Worm (Caenorhabditis elegans): ENCODE results near the gene srd-50.
"Not testable (repeated sequence)": the region's sequence is repeated elsewhere in the genome, so short reads cannot be mapped to it uniquely, and the experiment has no call there.

The srd-50 gene

DNA sequence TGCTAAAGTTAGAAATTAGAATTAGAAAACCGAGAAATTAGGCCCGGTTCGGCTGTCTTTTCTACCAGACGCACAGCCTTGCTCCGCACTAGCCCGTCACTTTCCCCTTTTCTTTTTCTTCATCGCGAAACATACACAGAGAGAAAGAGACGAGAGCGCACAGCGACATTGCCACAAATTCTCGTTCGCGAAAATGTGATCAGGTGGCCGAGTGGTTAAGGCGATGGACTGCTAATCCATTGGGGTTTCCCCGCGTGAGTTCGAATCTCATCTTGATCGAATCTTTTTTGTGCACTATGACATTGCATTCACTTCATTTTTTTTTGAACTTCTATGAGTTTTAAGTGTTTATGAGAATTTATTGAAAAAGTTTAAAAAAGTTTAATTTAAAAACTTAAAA lies 39.2 kb downstream of the srd-50 start:
- TF ChIP-seq ceh-36 (tag; optimal IDR thresholded peaks at IDR 0.05) (no peak), B0310.2 (tag; optimal IDR thresholded peaks at IDR 0.05) (no peak), pes-1 (GFP tag; IDR thresholded peaks at IDR 0.05) (no peak; the same call in 1 of the 2 replicates), hmg-4 (GFP tag; optimal IDR thresholded peaks at IDR 0.05) (peak; percentile 22), ama-1 (optimal IDR thresholded peaks at IDR 0.05) (no peak), tbx-37 (GFP tag; conservative IDR thresholded peaks at IDR 0.05) (no peak; the same call in 1 of the 2 replicates), F13C5.2 (tag; optimal IDR thresholded peaks at IDR 0.05) (peak; percentile 55), flt-1 (GFP tag; IDR thresholded peaks at IDR 0.05) (peak; percentile 32; the same call in 1 of the 2 replicates), ceh-13 (GFP tag; optimal IDR thresholded peaks at IDR 0.05) (no peak), ets-7 (tag; optimal IDR thresholded peaks at IDR 0.05) (no peak), aly-1 (tag; optimal IDR thresholded peaks at IDR 0.05) (no peak), sea-1 (GFP tag; conservative IDR thresholded peaks at IDR 0.05) (0 out of 2 replicates have a peak, but pooled peaks have one; percentile 41)

ce11 chrX:13435790-13436472 lies 45.7 kb downstream of the srd-50 start, which contains the start of gene jmjd-3.3:
Gene jmjd-3.3, plus strand, starts transcription at chrX:13436422.
- TF ChIP-seq ceh-36 (tag; optimal IDR thresholded peaks at IDR 0.05): no peak

ce11 chrX:13435116-13435515 lies 46.5 kb downstream of the srd-50 start:
- no peak for TF ChIP-seq sea-1 (GFP tag; conservative IDR thresholded peaks at IDR 0.05)

ce11 chrX:13431388-13431787 lies 50.2 kb downstream of the srd-50 start, which contains the start of gene C29F7.10:
Gene C29F7.10, minus strand, starts transcription at chrX:13431488.
- TF ChIP-seq hmbx-1, F13C5.2, tra-4 (tag; optimal IDR thresholded peaks at IDR 0.05): not testable (repeated sequence)

ce11 chrX:13428755-13429154 lies 52.8 kb downstream of the srd-50 start, which contains the start of gene fkh-4:
Gene fkh-4, minus strand, starts transcription at chrX:13428855.
- not testable (repeated sequence) for TF ChIP-seq ceh-36 (tag; optimal IDR thresholded peaks at IDR 0.05); hmg-4 (GFP tag; optimal IDR thresholded peaks at IDR 0.05); ama-1 (optimal IDR thresholded peaks at IDR 0.05)
